Worm (Caenorhabditis elegans) whole organism, L4/young adult: ENCODE measurements around the gene gcl-1.

ENCODE experiments used
- W03F9.2 ChIP-seq: fragments of 150-350 bp; optimal IDR thresholded peaks from 2 replicates; lab custom pipeline; 2014; ENCODE audit warnings: missing biosample characterization, missing genetic modification characterization
- dao-5 ChIP-seq: sonication (generic microtip); optimal IDR thresholded peaks from 2 replicates; lab custom pipeline; 2016; ENCODE audit warnings: missing genotype, missing genetic modification characterization, moderate library complexity, missing compliant biosample characterization

DNA sequence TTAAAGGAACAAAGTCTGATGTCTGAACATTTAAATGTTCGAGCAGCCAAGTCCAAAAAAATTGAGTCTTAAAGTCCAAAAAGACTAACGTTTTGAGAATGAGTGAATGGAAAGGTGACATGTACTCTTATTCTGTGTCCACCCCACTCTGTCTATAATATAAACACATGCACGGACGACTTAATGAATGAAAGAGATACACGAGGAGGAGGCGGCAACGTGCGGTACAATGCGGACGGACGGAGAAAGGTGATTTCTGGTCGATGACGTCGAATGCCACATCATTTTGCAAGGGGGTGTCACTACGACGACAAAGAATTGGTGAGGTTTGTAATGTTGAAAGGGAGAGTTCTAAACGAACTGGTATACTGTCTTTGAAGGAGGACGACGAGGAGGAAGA lies 18.0 kb downstream of the gcl-1 start:
- TF ChIP-seq W03F9.2 (no peak), dao-5 (tag; lab: Kevin White, UChicago) (no peak)
